Worm (Caenorhabditis elegans) whole organism, L4 larva: Measurements from ENCODE around the gene C05D11.5.
A peak's percentile ranks its signal among the peaks of the same experiment; 100 is the strongest.

Experiments
- F26F4.8 ChIP-seq: fragments of 200-800 bp; sonication (Bioruptor generic); conservative IDR thresholded peaks from 2 replicates; pipeline ENCODE4 v1.3.6; 2022; ENCODE audit warnings: missing genetic modification characterization, missing compliant biosample characterization
- F37D6.2 ChIP-seq: sonication (generic microtip); optimal IDR thresholded peaks from 2 replicates; lab custom pipeline; 2016; ENCODE audit warnings: mild to moderate bottlenecking, missing genetic modification characterization, missing compliant biosample characterization
- T20F7.1 ChIP-seq: fragments of 200-800 bp; sonication (Bioruptor generic); optimal IDR thresholded peaks from 2 replicates; lab custom pipeline; 2018; ENCODE audit warnings: mild to moderate bottlenecking, missing genetic modification characterization, missing compliant biosample characterization
- Y48G9A.11 ChIP-seq: fragments of 200-800 bp; sonication (Bioruptor generic); IDR thresholded peaks from 2 replicates; pipeline ENCODE4 v1.3.6; 2022; ENCODE audit warnings: missing genetic modification reagents, missing genetic modification characterization, missing compliant biosample characterization
- Y75B8A.6 ChIP-seq: fragments of 200-800 bp; sonication (Bioruptor generic); IDR thresholded peaks from 2 replicates; pipeline ENCODE4 v1.3.6; 2022; ENCODE audit warnings: missing genetic modification reagents, missing genetic modification characterization, missing compliant biosample characterization
- ZK337.2 ChIP-seq: fragments of 200-800 bp; sonication (Bioruptor generic); IDR thresholded peaks from 2 replicates; pipeline ENCODE4 v1.3.6; 2022; ENCODE audit warnings: missing genetic modification reagents, missing genetic modification characterization, missing compliant biosample characterization
- aha-1 ChIP-seq: fragments of 150-350 bp; peaks from one replicate; lab custom pipeline; 2014; ENCODE audit warnings: missing biosample characterization, missing genetic modification characterization
- arid-1 ChIP-seq: fragments of 200-800 bp; sonication (Bioruptor generic); conservative IDR thresholded peaks from 2 replicates; pipeline ENCODE4 v1.3.6; 2022; ENCODE audit warnings: missing genetic modification reagents, missing genetic modification characterization, missing compliant biosample characterization
- ceh-28 ChIP-seq: fragments of 150-350 bp; optimal IDR thresholded peaks from 2 replicates; lab custom pipeline; 2014; ENCODE audit warnings: missing biosample characterization, missing genetic modification reagents, missing genetic modification characterization
- ctbp-1 ChIP-seq: fragments of 200-800 bp; sonication (Bioruptor generic); IDR thresholded peaks from 2 replicates; pipeline ENCODE4 v1.3.6; 2022; ENCODE audit warnings: missing genetic modification reagents, missing genetic modification characterization, missing compliant biosample characterization
- daf-12 ChIP-seq: fragments of 150-350 bp; optimal IDR thresholded peaks from 2 replicates; lab custom pipeline; 2014; ENCODE audit warnings: missing biosample characterization, missing genetic modification reagents, missing genetic modification characterization
- dmd-6 ChIP-seq: fragments of 200-800 bp; sonication (Bioruptor generic); IDR thresholded peaks from 2 replicates; pipeline ENCODE4 v1.3.6; 2022; ENCODE audit warnings: missing genetic modification reagents, missing genetic modification characterization, missing compliant biosample characterization
- dmd-8 ChIP-seq: fragments of 200-800 bp; sonication (Bioruptor generic); IDR thresholded peaks from 2 replicates; pipeline ENCODE4 v1.3.6; 2022; ENCODE audit warnings: missing genetic modification characterization, missing compliant biosample characterization
- dmd-9 ChIP-seq: fragments of 200-800 bp; sonication (Bioruptor generic); IDR thresholded peaks from 2 replicates; pipeline ENCODE4 v1.3.6; 2022; ENCODE audit warnings: missing genetic modification reagents, missing genetic modification characterization, missing compliant biosample characterization
- dpl-1 ChIP-seq: fragments of 150-350 bp; optimal IDR thresholded peaks from 2 replicates; lab custom pipeline; 2014; ENCODE audit warnings: missing biosample characterization, missing genetic modification reagents, missing genetic modification characterization
- egl-43 ChIP-seq: fragments of 200-800 bp; sonication (Bioruptor generic); IDR thresholded peaks from 2 replicates; pipeline ENCODE4 v1.3.6; 2022; ENCODE audit warnings: missing genetic modification reagents, missing genetic modification characterization, missing compliant biosample characterization
- fkh-10 ChIP-seq: fragments of 150-350 bp; optimal IDR thresholded peaks from 2 replicates; lab custom pipeline; 2014; ENCODE audit warnings: missing biosample characterization, missing genetic modification reagents, missing genetic modification characterization
- lin-1 ChIP-seq: fragments of 200-800 bp; sonication (Bioruptor generic); IDR thresholded peaks from 2 replicates; pipeline ENCODE4 v1.3.6; 2022; ENCODE audit warnings: missing genetic modification reagents, missing genetic modification characterization, missing compliant biosample characterization
- lin-38 ChIP-seq: fragments of 200-800 bp; sonication (Bioruptor generic); IDR thresholded peaks from 2 replicates; pipeline ENCODE4 v1.3.6; 2022; ENCODE audit warnings: missing genetic modification reagents, missing genetic modification characterization, missing compliant biosample characterization
- mdl-1 ChIP-seq, 2 experiments: fragments of 150-350 bp in 1 of 2; sonication (generic microtip) in 1 of 2; optimal IDR thresholded peaks; 2 replicates each; lab custom pipeline; 2014 to 2017; ENCODE audit warnings: missing biosample characterization in 2 of 2, missing genetic modification characterization in 2 of 2
- nhr-10 ChIP-seq: fragments of 150-350 bp; optimal IDR thresholded peaks from 2 replicates; lab custom pipeline; 2014; ENCODE audit warnings: missing biosample characterization, missing genetic modification characterization
- nhr-102 ChIP-seq: sonication (generic microtip); optimal IDR thresholded peaks from 2 replicates; lab custom pipeline; 2016; ENCODE audit warnings: mild to moderate bottlenecking, missing genetic modification characterization, moderate library complexity, missing compliant biosample characterization
- nhr-11 ChIP-seq: fragments of 150-350 bp; optimal IDR thresholded peaks from 2 replicates; lab custom pipeline; 2014; ENCODE audit warnings: missing biosample characterization, missing genetic modification characterization
- nhr-25 ChIP-seq: sonication (generic microtip); optimal IDR thresholded peaks from 2 replicates; lab custom pipeline; 2017; ENCODE audit warnings: missing genetic modification characterization, mild to moderate bottlenecking, missing compliant biosample characterization, antibody characterized with exemption, moderate library complexity, borderline replicate concordance; ENCODE audit not compliant: insufficient read depth
- nhr-28 ChIP-seq: fragments of 150-350 bp; optimal IDR thresholded peaks from 2 replicates; lab custom pipeline; 2014; ENCODE audit warnings: missing biosample characterization, missing genetic modification characterization
- nhr-6 ChIP-seq: fragments of 150-350 bp; optimal IDR thresholded peaks from 2 replicates; lab custom pipeline; 2014; ENCODE audit warnings: missing biosample characterization, missing genetic modification characterization
- nhr-76 ChIP-seq: fragments of 150-350 bp; optimal IDR thresholded peaks from 2 replicates; lab custom pipeline; 2014; ENCODE audit warnings: missing biosample characterization, missing genetic modification characterization
- pha-4 ChIP-seq, 2 experiments: fragments of 150-350 bp in 1 of 2; fragments of 200-800 bp in 1 of 2; sonication (Bioruptor generic) in 1 of 2; IDR thresholded peaks in 1 of 2; optimal IDR thresholded peaks in 1 of 2; 2 replicates each; pipeline versions ENCODE4 v1.3.6 to Lab custom; 2014 to 2022; ENCODE audit warnings: missing genetic modification characterization in 2 of 2, missing genetic modification reagents in 2 of 2, missing biosample characterization in 1 of 2, missing compliant biosample characterization in 1 of 2
- pqm-1 ChIP-seq: sonication (generic microtip); optimal IDR thresholded peaks from 2 replicates; lab custom pipeline; 2017; ENCODE audit warnings: missing biosample characterization, missing genetic modification characterization
- rbr-2 ChIP-seq: sonication (generic microtip); optimal IDR thresholded peaks from 2 replicates; lab custom pipeline; 2016; ENCODE audit warnings: missing genotype, missing genetic modification characterization, missing compliant biosample characterization
- sdz-12 ChIP-seq: fragments of 200-800 bp; sonication (Bioruptor generic); optimal IDR thresholded peaks from 2 replicates; lab custom pipeline; 2018; ENCODE audit warnings: mild to moderate bottlenecking, missing genetic modification characterization, missing compliant biosample characterization
- snpc-4 ChIP-seq: fragments of 150-350 bp; optimal IDR thresholded peaks from 2 replicates; lab custom pipeline; 2014; ENCODE audit warnings: missing biosample characterization, missing genetic modification characterization
- tra-1 ChIP-seq: fragments of 200-800 bp; sonication (Bioruptor generic); IDR thresholded peaks from 2 replicates; pipeline ENCODE4 v1.3.6; 2022; ENCODE audit warnings: missing genetic modification reagents, missing genetic modification characterization, missing compliant biosample characterization
- zfp-2 ChIP-seq: sonication (generic microtip); optimal IDR thresholded peaks from 2 replicates; lab custom pipeline; 2016; ENCODE audit warnings: mild to moderate bottlenecking, missing genetic modification characterization, missing compliant biosample characterization
- zfp-3 ChIP-seq: fragments of 200-800 bp; sonication (Bioruptor generic); conservative IDR thresholded peaks from 2 replicates; pipeline ENCODE4 v1.3.6; 2022; ENCODE audit warnings: missing genetic modification reagents, missing genetic modification characterization, missing compliant biosample characterization
- zip-11 ChIP-seq: fragments of 200-800 bp; sonication (Bioruptor generic); IDR thresholded peaks from 2 replicates; pipeline ENCODE4 v1.3.6; 2022; ENCODE audit warnings: missing genetic modification characterization, missing compliant biosample characterization
- ztf-11 ChIP-seq: fragments of 150-350 bp; optimal IDR thresholded peaks from 2 replicates; lab custom pipeline; 2014; ENCODE audit warnings: missing biosample characterization, missing genetic modification characterization
- ztf-7 ChIP-seq: fragments of 150-350 bp; optimal IDR thresholded peaks from 2 replicates; lab custom pipeline; 2014; ENCODE audit warnings: missing biosample characterization, missing genetic modification characterization

Gene C05D11.5

ce11 chrIII:6452278-6452677 lies 40.5 kb upstream of the C05D11.5 start, which contains the start of gene set-1:
Gene set-1, minus strand, starts transcription at chrIII:6452378.
- TF ChIP-seq pqm-1 (tag; lab: Kevin White, UChicago) (no peak), dmd-8 (GFP tag; lab: Robert Waterston, UW) (no peak), ztf-11 (tag; lab: Kevin White, UChicago) (no peak), sdz-12 (GFP tag; lab: Kevin White, UChicago) (no peak), Y48G9A.11 (GFP tag; lab: Robert Waterston, UW) (no peak), F26F4.8 (no peak), aha-1 (no peak), F37D6.2 (tag; lab: Kevin White, UChicago) (no peak), nhr-28 (tag; lab: Kevin White, UChicago) (no peak), ZK337.2 (GFP tag; lab: Robert Waterston, UW) (no peak), nhr-25 (tag; lab: Kevin White, UChicago) (no peak), pha-4 (GFP tag; IDR thresholded peaks at IDR 0.05; lab: Robert Waterston, UW) (no peak), pha-4 (tag; optimal IDR thresholded peaks at IDR 0.05; lab: Kevin White, UChicago) (no peak), arid-1 (GFP tag; lab: Robert Waterston, UW) (no peak), zfp-3 (GFP tag; lab: Robert Waterston, UW) (no peak), snpc-4 (no peak), nhr-10 (tag; lab: Kevin White, UChicago) (no peak), nhr-11 (tag; lab: Kevin White, UChicago) (no peak), rbr-2 (tag; lab: Kevin White, UChicago) (no peak), mdl-1 (tag; optimal IDR thresholded peaks at IDR 0.05; lab: Kevin White, UChicago) (no peak), nhr-76 (tag; lab: Kevin White, UChicago) (no peak)

ce11 chrIII:6450596-6450995 lies 38.8 kb upstream of the C05D11.5 start, which contains the start of gene T26A5.6:
Gene T26A5.6, minus strand, starts transcription at chrIII:6450696.
- TF ChIP-seq fkh-10 (GFP tag; lab: Kevin White, UChicago) (no peak), T20F7.1 (GFP tag; lab: Kevin White, UChicago) (no peak), tra-1 (no peak), Y48G9A.11 (GFP tag; lab: Robert Waterston, UW) (no peak), ctbp-1 (no peak), Y75B8A.6 (no peak), dpl-1 (no peak)

ce11 chrIII:6449854-6450253 lies 38.0 kb upstream of the C05D11.5 start:
- TF ChIP-seq zip-11 (GFP tag; lab: Robert Waterston, UW) = no peak
- TF ChIP-seq dmd-9 (GFP tag; lab: Robert Waterston, UW) = no peak
- TF ChIP-seq tra-1 = no peak
- TF ChIP-seq lin-38 = no peak
- TF ChIP-seq daf-12 (tag; lab: Kevin White, UChicago) = no peak
- TF ChIP-seq lin-1 (GFP tag; lab: Robert Waterston, UW) = no peak
- no peak for TF ChIP-seq ceh-28 (tag; lab: Kevin White, UChicago)
- no peak for TF ChIP-seq fkh-10 (GFP tag; lab: Kevin White, UChicago)
- peak; percentile 4 for TF ChIP-seq nhr-102 (tag; lab: Kevin White, UChicago)
- no peak for TF ChIP-seq egl-43 (GFP tag; lab: Robert Waterston, UW)
- TF ChIP-seq zfp-2 = no peak
- TF ChIP-seq aha-1 = peak; percentile 96
- no peak for TF ChIP-seq dmd-6 (GFP tag; lab: Robert Waterston, UW)
- no peak for TF ChIP-seq ztf-7 (tag; lab: Kevin White, UChicago)
- no peak for TF ChIP-seq F37D6.2 (tag; lab: Kevin White, UChicago)
- TF ChIP-seq nhr-6 (tag; lab: Kevin White, UChicago) = no peak
